Fruit fly (Drosophila melanogaster) whole organism, adult: ENCODE results near the gene amos.

Experiments used
- CG11617 ChIP-seq: fragments of 200-800 bp; sonication (Bioruptor generic); optimal IDR thresholded peaks from 2 replicates; lab custom pipeline; 2017; ENCODE audit warnings: mild to moderate bottlenecking, missing biosample characterization, missing genetic modification reagents, missing genetic modification characterization
- CG12768 ChIP-seq: fragments of 200-800 bp; sonication (Bioruptor generic); optimal IDR thresholded peaks from 2 replicates; lab custom pipeline; 2017; ENCODE audit warnings: missing biosample characterization, missing genetic modification characterization, mild to moderate bottlenecking, moderate library complexity, missing genetic modification reagents
- CG14711 ChIP-seq: fragments of 200-800 bp; sonication (Bioruptor generic); optimal IDR thresholded peaks from 2 replicates; lab custom pipeline; 2018; ENCODE audit warnings: missing biosample characterization, mild to moderate bottlenecking, missing genetic modification characterization, moderate library complexity
- CG1620 ChIP-seq: fragments of 200-800 bp; sonication (Bioruptor generic); optimal IDR thresholded peaks from 2 replicates; lab custom pipeline; 2016; ENCODE audit warnings: missing biosample characterization, missing genetic modification characterization
- CG33017 ChIP-seq: fragments of 200-800 bp; sonication (Bioruptor generic); optimal IDR thresholded peaks from 2 replicates; lab custom pipeline; 2018; ENCODE audit warnings: missing biosample characterization, mild to moderate bottlenecking, missing genetic modification characterization, moderate library complexity
- CG5204 ChIP-seq: fragments of 200-800 bp; sonication (Bioruptor generic); optimal IDR thresholded peaks from 2 replicates; lab custom pipeline; 2016; ENCODE audit warnings: missing biosample characterization, missing genetic modification characterization
- CG7045 ChIP-seq: fragments of 200-800 bp; sonication (Bioruptor generic); optimal IDR thresholded peaks from 2 replicates; lab custom pipeline; 2017; ENCODE audit warnings: missing biosample characterization, mild to moderate bottlenecking, missing genetic modification characterization
- CG7101 ChIP-seq: fragments of 200-800 bp; sonication (Bioruptor generic); optimal IDR thresholded peaks from 2 replicates; lab custom pipeline; 2018; ENCODE audit warnings: missing biosample characterization, mild to moderate bottlenecking, missing genetic modification characterization, moderate library complexity
- Clk ChIP-seq: fragments of 200-800 bp; sonication (Bioruptor generic); optimal IDR thresholded peaks from 2 replicates; lab custom pipeline; 2017; ENCODE audit warnings: missing biosample characterization, missing genetic modification characterization
- Crg-1 ChIP-seq: fragments of 200-800 bp; sonication (Bioruptor generic); optimal IDR thresholded peaks from 2 replicates; lab custom pipeline; 2016; ENCODE audit warnings: missing biosample characterization, missing genetic modification characterization
- Hr96 ChIP-seq: fragments of 200-800 bp; sonication (Bioruptor generic); optimal IDR thresholded peaks from 2 replicates; lab custom pipeline; 2016; ENCODE audit warnings: missing biosample characterization, missing genetic modification characterization
- Mnt ChIP-seq: fragments of 200-800 bp; sonication (Bioruptor generic); optimal IDR thresholded peaks from 2 replicates; lab custom pipeline; 2016; ENCODE audit warnings: missing biosample characterization, mild to moderate bottlenecking, missing genetic modification characterization
- bab1 ChIP-seq: fragments of 200-800 bp; sonication (Bioruptor generic); optimal IDR thresholded peaks from 3 replicates; lab custom pipeline; 2019; ENCODE audit warnings: missing biosample characterization, mild to moderate bottlenecking, missing genetic modification characterization, moderate library complexity
- cic ChIP-seq: fragments of 200-800 bp; sonication (Bioruptor generic); optimal IDR thresholded peaks from 2 replicates; lab custom pipeline; 2017; ENCODE audit warnings: missing biosample characterization, mild to moderate bottlenecking, missing genetic modification characterization, moderate library complexity
- cnc ChIP-seq, 2 experiments: fragments of >200 bp; optimal IDR thresholded peaks; 2 replicates each; lab custom pipeline; 2017
- kay ChIP-seq: fragments of 200-800 bp; sonication (Bioruptor generic); peaks from one replicate; lab custom pipeline; 2016; ENCODE audit warnings: missing biosample characterization, missing genetic modification characterization, borderline replicate concordance
- ovo ChIP-seq: fragments of 200-800 bp; sonication (Bioruptor generic); optimal IDR thresholded peaks from 2 replicates; lab custom pipeline; 2016; ENCODE audit warnings: missing biosample characterization, missing genetic modification characterization
- pad ChIP-seq: fragments of 200-800 bp; sonication (Bioruptor generic); optimal IDR thresholded peaks from 3 replicates; lab custom pipeline; 2017; ENCODE audit warnings: missing biosample characterization, missing genetic modification characterization, mild to moderate bottlenecking, moderate library complexity, missing genetic modification reagents
- tj ChIP-seq: fragments of 200-800 bp; sonication (Bioruptor generic); optimal IDR thresholded peaks from 3 replicates; lab custom pipeline; 2017; ENCODE audit warnings: missing biosample characterization, mild to moderate bottlenecking, missing genetic modification characterization, moderate library complexity
- toe ChIP-seq: fragments of 200-800 bp; sonication (Bioruptor generic); optimal IDR thresholded peaks from 2 replicates; lab custom pipeline; 2016; ENCODE audit warnings: missing biosample characterization, missing genetic modification characterization

The amos gene

dm6 chr2L:18599152-18599551 lies 2.4 kb upstream of the amos start:
- no peak for TF ChIP-seq CG7045 (GFP tag; lab: Kevin White, UChicago)
- TF ChIP-seq Clk (GFP tag; lab: Kevin White, UChicago), result no peak
- TF ChIP-seq Hr96 (GFP tag; lab: Kevin White, UChicago), result no peak
- TF ChIP-seq CG7101, result no peak
- TF ChIP-seq tj (GFP tag; lab: Kevin White, UChicago), result no peak
- no peak for TF ChIP-seq CG12768 (GFP tag; lab: Kevin White, UChicago)
- no peak for TF ChIP-seq bab1 (GFP tag; lab: Kevin White, UChicago)
- TF ChIP-seq cnc (optimal IDR thresholded peaks at IDR 0.05; lab: Kevin White, UChicago), result no peak
- TF ChIP-seq ovo (GFP tag; lab: Kevin White, UChicago), result no peak
- TF ChIP-seq cic (GFP tag; lab: Kevin White, UChicago), result no peak
- no peak for TF ChIP-seq pad (GFP tag; lab: Kevin White, UChicago)
- TF ChIP-seq toe (GFP tag; lab: Kevin White, UChicago), result no peak
- no peak for TF ChIP-seq CG5204 (GFP tag; lab: Kevin White, UChicago)
- TF ChIP-seq CG1620 (GFP tag; lab: Kevin White, UChicago), result no peak
- no peak for TF ChIP-seq kay (GFP tag; lab: Kevin White, UChicago)
- TF ChIP-seq CG33017 (tag; lab: Kevin White, UChicago), result no peak
- TF ChIP-seq Crg-1 (GFP tag; lab: Kevin White, UChicago), result no peak
- no peak for TF ChIP-seq Mnt (GFP tag; lab: Kevin White, UChicago)
- no peak for TF ChIP-seq CG11617 (GFP tag; lab: Kevin White, UChicago)
- no peak for TF ChIP-seq CG14711 (tag; lab: Kevin White, UChicago)

- TF ChIP-seq CG7101 (no peak), ovo (GFP tag; lab: Kevin White, UChicago) (no peak), CG7045 (GFP tag; lab: Kevin White, UChicago) (no peak), CG14711 (tag; lab: Kevin White, UChicago) (no peak), CG11617 (GFP tag; lab: Kevin White, UChicago) (no peak), pad (GFP tag; lab: Kevin White, UChicago) (no peak), Clk (GFP tag; lab: Kevin White, UChicago) (no peak), toe (GFP tag; lab: Kevin White, UChicago) (no peak), tj (GFP tag; lab: Kevin White, UChicago) (no peak), CG12768 (GFP tag; lab: Kevin White, UChicago) (no peak), Hr96 (GFP tag; lab: Kevin White, UChicago) (no peak), kay (GFP tag; lab: Kevin White, UChicago) (no peak), Mnt (GFP tag; lab: Kevin White, UChicago) (no peak), CG33017 (tag; lab: Kevin White, UChicago) (no peak), cnc (optimal IDR thresholded peaks at IDR 0.05; lab: Kevin White, UChicago) (no peak), CG1620 (GFP tag; lab: Kevin White, UChicago) (no peak), cic (GFP tag; lab: Kevin White, UChicago) (no peak)
These were observed 1.5 kb upstream of the amos start for dm6 chr2L:18598150-18598723.

- TF ChIP-seq CG7045 (GFP tag; lab: Kevin White, UChicago), result no peak
- no peak for TF ChIP-seq Clk (GFP tag; lab: Kevin White, UChicago)
- no peak for TF ChIP-seq ovo (GFP tag; lab: Kevin White, UChicago)
- no peak for TF ChIP-seq CG11617 (GFP tag; lab: Kevin White, UChicago)
- no peak for TF ChIP-seq Mnt (GFP tag; lab: Kevin White, UChicago)
- TF ChIP-seq CG7101, result no peak
- TF ChIP-seq bab1 (GFP tag; lab: Kevin White, UChicago), result no peak
- TF ChIP-seq toe (GFP tag; lab: Kevin White, UChicago), result no peak
- no peak for TF ChIP-seq CG5204 (GFP tag; lab: Kevin White, UChicago)
- no peak for TF ChIP-seq CG33017 (tag; lab: Kevin White, UChicago)
- TF ChIP-seq CG1620 (GFP tag; lab: Kevin White, UChicago), result no peak
- TF ChIP-seq cnc (optimal IDR thresholded peaks at IDR 0.05; lab: Kevin White, UChicago), result no peak
- TF ChIP-seq Hr96 (GFP tag; lab: Kevin White, UChicago), result no peak
- no peak for TF ChIP-seq kay (GFP tag; lab: Kevin White, UChicago)
- no peak for TF ChIP-seq cic (GFP tag; lab: Kevin White, UChicago)
- TF ChIP-seq Crg-1 (GFP tag; lab: Kevin White, UChicago), result no peak
- no peak for TF ChIP-seq tj (GFP tag; lab: Kevin White, UChicago)
- no peak for TF ChIP-seq CG12768 (GFP tag; lab: Kevin White, UChicago)
- TF ChIP-seq CG14711 (tag; lab: Kevin White, UChicago), result no peak
These were observed 5.8 kb downstream of the amos start for dm6 chr2L:18590942-18591257.

DNA sequence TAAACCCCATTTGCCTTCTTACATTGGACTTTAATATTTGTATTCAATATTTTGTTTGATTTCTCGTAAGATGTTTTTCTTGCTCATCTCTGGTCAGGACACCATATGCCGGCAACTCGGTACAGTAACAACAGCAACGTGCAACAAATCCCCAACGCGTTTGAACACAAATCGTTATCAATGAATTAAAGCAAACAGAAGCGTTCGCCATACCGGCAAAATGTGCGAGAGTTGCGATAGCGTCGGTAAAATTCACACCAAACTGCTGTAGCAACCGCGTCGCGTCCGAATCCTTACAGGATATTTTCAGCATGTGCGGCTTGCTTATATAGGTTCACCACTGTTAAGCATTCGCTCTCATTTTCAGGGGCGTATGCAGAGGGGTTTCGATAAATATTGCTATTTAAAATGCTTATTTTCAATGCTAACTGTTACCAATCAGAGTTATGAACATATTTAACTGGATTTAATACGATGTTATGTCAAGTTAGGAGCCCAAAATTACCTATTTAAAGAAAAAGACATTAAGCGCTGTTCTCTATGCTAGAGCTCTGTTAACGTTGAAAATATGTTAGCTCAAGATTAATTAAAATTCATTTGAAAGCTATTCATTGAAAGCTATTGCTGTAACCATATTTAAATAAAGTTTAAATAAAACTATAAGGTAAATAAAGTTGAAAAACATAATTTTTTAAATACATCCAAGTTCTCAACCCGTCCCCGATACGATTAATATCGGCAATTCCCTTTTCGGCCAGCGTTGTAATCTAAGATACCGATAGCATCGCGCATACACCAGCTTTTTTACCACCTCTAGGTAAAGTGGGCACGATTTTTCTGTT lies 6.4 kb downstream of the amos start, which contains the start of the genes Pde11 and CG15160:
TSS of gene Pde11 (minus strand) at position 243 of the 842 bp plus-strand sequence.
TSS of gene CG15160 (plus strand) at position 792 of the 842 bp plus-strand sequence.
- TF ChIP-seq CG12768 (GFP tag; lab: Kevin White, UChicago) (no peak), cnc (optimal IDR thresholded peaks at IDR 0.05; lab: Kevin White, UChicago) (no peak), ovo (GFP tag; lab: Kevin White, UChicago) (no peak), Clk (GFP tag; lab: Kevin White, UChicago) (no peak), CG33017 (tag; lab: Kevin White, UChicago) (no peak), Hr96 (GFP tag; lab: Kevin White, UChicago) (peak; percentile 26), CG1620 (GFP tag; lab: Kevin White, UChicago) (no peak), CG7101 (peak; percentile 7), Crg-1 (GFP tag; lab: Kevin White, UChicago) (peak; percentile 24), bab1 (GFP tag; lab: Kevin White, UChicago) (no peak), tj (GFP tag; lab: Kevin White, UChicago) (no peak), cic (GFP tag; lab: Kevin White, UChicago) (no peak), CG14711 (tag; lab: Kevin White, UChicago) (no peak), CG7045 (GFP tag; lab: Kevin White, UChicago) (no peak), CG5204 (GFP tag; lab: Kevin White, UChicago) (no peak), pad (GFP tag; lab: Kevin White, UChicago) (peak; percentile 19), kay (GFP tag; lab: Kevin White, UChicago) (no peak), CG11617 (GFP tag; lab: Kevin White, UChicago) (peak; percentile 12), toe (GFP tag; lab: Kevin White, UChicago) (peak; percentile 52), Mnt (GFP tag; lab: Kevin White, UChicago) (peak; percentile 55)
